Fruit fly (Drosophila melanogaster) whole organism, adult: ENCODE results near the gene Rab6.

Experiments used
- CG11617 ChIP-seq: fragments of 200-800 bp; sonication (Bioruptor generic); optimal IDR thresholded peaks from 2 replicates; lab custom pipeline; 2017; ENCODE audit warnings: mild to moderate bottlenecking, missing biosample characterization, missing genetic modification reagents, missing genetic modification characterization
- CG12768 ChIP-seq: fragments of 200-800 bp; sonication (Bioruptor generic); optimal IDR thresholded peaks from 2 replicates; lab custom pipeline; 2017; ENCODE audit warnings: missing biosample characterization, missing genetic modification characterization, mild to moderate bottlenecking, moderate library complexity, missing genetic modification reagents
- CG14711 ChIP-seq: fragments of 200-800 bp; sonication (Bioruptor generic); optimal IDR thresholded peaks from 2 replicates; lab custom pipeline; 2018; ENCODE audit warnings: missing biosample characterization, mild to moderate bottlenecking, missing genetic modification characterization, moderate library complexity
- CG1620 ChIP-seq: fragments of 200-800 bp; sonication (Bioruptor generic); optimal IDR thresholded peaks from 2 replicates; lab custom pipeline; 2016; ENCODE audit warnings: missing biosample characterization, missing genetic modification characterization
- CG33017 ChIP-seq: fragments of 200-800 bp; sonication (Bioruptor generic); optimal IDR thresholded peaks from 2 replicates; lab custom pipeline; 2018; ENCODE audit warnings: missing biosample characterization, mild to moderate bottlenecking, missing genetic modification characterization, moderate library complexity
- CG5204 ChIP-seq: fragments of 200-800 bp; sonication (Bioruptor generic); optimal IDR thresholded peaks from 2 replicates; lab custom pipeline; 2016; ENCODE audit warnings: missing biosample characterization, missing genetic modification characterization
- CG7045 ChIP-seq: fragments of 200-800 bp; sonication (Bioruptor generic); optimal IDR thresholded peaks from 2 replicates; lab custom pipeline; 2017; ENCODE audit warnings: missing biosample characterization, mild to moderate bottlenecking, missing genetic modification characterization
- CG7101 ChIP-seq: fragments of 200-800 bp; sonication (Bioruptor generic); optimal IDR thresholded peaks from 2 replicates; lab custom pipeline; 2018; ENCODE audit warnings: missing biosample characterization, mild to moderate bottlenecking, missing genetic modification characterization, moderate library complexity
- Clk ChIP-seq: fragments of 200-800 bp; sonication (Bioruptor generic); optimal IDR thresholded peaks from 2 replicates; lab custom pipeline; 2017; ENCODE audit warnings: missing biosample characterization, missing genetic modification characterization
- Crg-1 ChIP-seq: fragments of 200-800 bp; sonication (Bioruptor generic); optimal IDR thresholded peaks from 2 replicates; lab custom pipeline; 2016; ENCODE audit warnings: missing biosample characterization, missing genetic modification characterization
- Hr96 ChIP-seq: fragments of 200-800 bp; sonication (Bioruptor generic); optimal IDR thresholded peaks from 2 replicates; lab custom pipeline; 2016; ENCODE audit warnings: missing biosample characterization, missing genetic modification characterization
- Mnt ChIP-seq: fragments of 200-800 bp; sonication (Bioruptor generic); optimal IDR thresholded peaks from 2 replicates; lab custom pipeline; 2016; ENCODE audit warnings: missing biosample characterization, mild to moderate bottlenecking, missing genetic modification characterization
- bab1 ChIP-seq: fragments of 200-800 bp; sonication (Bioruptor generic); optimal IDR thresholded peaks from 3 replicates; lab custom pipeline; 2019; ENCODE audit warnings: missing biosample characterization, mild to moderate bottlenecking, missing genetic modification characterization, moderate library complexity
- cic ChIP-seq: fragments of 200-800 bp; sonication (Bioruptor generic); optimal IDR thresholded peaks from 2 replicates; lab custom pipeline; 2017; ENCODE audit warnings: missing biosample characterization, mild to moderate bottlenecking, missing genetic modification characterization, moderate library complexity
- cnc ChIP-seq, 2 experiments: fragments of >200 bp; optimal IDR thresholded peaks; 2 replicates each; lab custom pipeline; 2017
- kay ChIP-seq: fragments of 200-800 bp; sonication (Bioruptor generic); peaks from one replicate; lab custom pipeline; 2016; ENCODE audit warnings: missing biosample characterization, missing genetic modification characterization, borderline replicate concordance
- ovo ChIP-seq: fragments of 200-800 bp; sonication (Bioruptor generic); optimal IDR thresholded peaks from 2 replicates; lab custom pipeline; 2016; ENCODE audit warnings: missing biosample characterization, missing genetic modification characterization
- pad ChIP-seq: fragments of 200-800 bp; sonication (Bioruptor generic); optimal IDR thresholded peaks from 3 replicates; lab custom pipeline; 2017; ENCODE audit warnings: missing biosample characterization, missing genetic modification characterization, mild to moderate bottlenecking, moderate library complexity, missing genetic modification reagents
- tj ChIP-seq: fragments of 200-800 bp; sonication (Bioruptor generic); optimal IDR thresholded peaks from 3 replicates; lab custom pipeline; 2017; ENCODE audit warnings: missing biosample characterization, mild to moderate bottlenecking, missing genetic modification characterization, moderate library complexity
- toe ChIP-seq: fragments of 200-800 bp; sonication (Bioruptor generic); optimal IDR thresholded peaks from 2 replicates; lab custom pipeline; 2016; ENCODE audit warnings: missing biosample characterization, missing genetic modification characterization

The Rab6 gene

dm6 chr2L:12089145-12089544 is 19.8 kb downstream of the Rab6 start:
- TF ChIP-seq CG5204 (GFP tag; lab: Kevin White, UChicago) = no peak
- TF ChIP-seq cic (GFP tag; lab: Kevin White, UChicago) = no peak

dm6 chr2L:12087442-12087841 is 21.5 kb downstream of the Rab6 start:
- TF ChIP-seq pad (no peak), cic (GFP tag; lab: Kevin White, UChicago) (no peak), Crg-1 (GFP tag; lab: Kevin White, UChicago) (no peak), CG7045 (GFP tag; lab: Kevin White, UChicago) (no peak), CG14711 (tag; lab: Kevin White, UChicago) (no peak), Hr96 (GFP tag; lab: Kevin White, UChicago) (no peak), ovo (GFP tag; lab: Kevin White, UChicago) (no peak), CG1620 (GFP tag; lab: Kevin White, UChicago) (no peak), cnc (optimal IDR thresholded peaks at IDR 0.05; lab: Kevin White, UChicago) (no peak), bab1 (GFP tag; lab: Kevin White, UChicago) (no peak), CG7101 (no peak), Clk (GFP tag; lab: Kevin White, UChicago) (no peak), CG33017 (tag; lab: Kevin White, UChicago) (no peak), kay (no peak)

- no peak for TF ChIP-seq cnc (optimal IDR thresholded peaks at IDR 0.05; lab: Kevin White, UChicago)
These were observed 23.2 kb downstream of the Rab6 start, which contains the start of gene prd for dm6 chr2L:12085619-12086171. Gene prd, minus strand, starts transcription at chr2L:12085827.

- TF ChIP-seq toe (GFP tag; lab: Kevin White, UChicago) = no peak
- TF ChIP-seq Mnt = no peak
- no peak for TF ChIP-seq cnc (optimal IDR thresholded peaks at IDR 0.05; lab: Kevin White, UChicago)
- no peak for TF ChIP-seq kay
- no peak for TF ChIP-seq CG12768 (GFP tag; lab: Kevin White, UChicago)
- no peak for TF ChIP-seq cic (GFP tag; lab: Kevin White, UChicago)
- no peak for TF ChIP-seq CG1620 (GFP tag; lab: Kevin White, UChicago)
- no peak for TF ChIP-seq CG33017 (tag; lab: Kevin White, UChicago)
- no peak for TF ChIP-seq CG14711 (tag; lab: Kevin White, UChicago)
- no peak for TF ChIP-seq CG7101
- no peak for TF ChIP-seq Clk (GFP tag; lab: Kevin White, UChicago)
These were observed 23.9 kb downstream of the Rab6 start for dm6 chr2L:12085010-12085409.

- TF ChIP-seq tj (no peak), Clk (GFP tag; lab: Kevin White, UChicago) (no peak), ovo (GFP tag; lab: Kevin White, UChicago) (no peak), bab1 (GFP tag; lab: Kevin White, UChicago) (no peak), kay (no peak)
These were observed 27.7 kb downstream of the Rab6 start for dm6 chr2L:12081118-12081665.

dm6 chr2L:12079827-12080381 is 29.0 kb downstream of the Rab6 start:
- TF ChIP-seq CG1620 (GFP tag; lab: Kevin White, UChicago) (no peak), Clk (GFP tag; lab: Kevin White, UChicago) (no peak), kay (no peak), CG12768 (GFP tag; lab: Kevin White, UChicago) (no peak)

dm6 chr2L:12078695-12079094 is 30.2 kb downstream of the Rab6 start:
- TF ChIP-seq ovo (GFP tag; lab: Kevin White, UChicago) (no peak), CG5204 (GFP tag; lab: Kevin White, UChicago) (no peak), CG14711 (tag; lab: Kevin White, UChicago) (no peak), pad (no peak), Crg-1 (GFP tag; lab: Kevin White, UChicago) (no peak), CG7101 (no peak), bab1 (GFP tag; lab: Kevin White, UChicago) (no peak), Hr96 (GFP tag; lab: Kevin White, UChicago) (no peak), CG12768 (GFP tag; lab: Kevin White, UChicago) (no peak), CG11617 (GFP tag; lab: Kevin White, UChicago) (no peak), cnc (optimal IDR thresholded peaks at IDR 0.05; lab: Kevin White, UChicago) (no peak), toe (GFP tag; lab: Kevin White, UChicago) (no peak)
